Worm (Caenorhabditis elegans): Measurements from ENCODE around the gene acr-16.

DNA sequence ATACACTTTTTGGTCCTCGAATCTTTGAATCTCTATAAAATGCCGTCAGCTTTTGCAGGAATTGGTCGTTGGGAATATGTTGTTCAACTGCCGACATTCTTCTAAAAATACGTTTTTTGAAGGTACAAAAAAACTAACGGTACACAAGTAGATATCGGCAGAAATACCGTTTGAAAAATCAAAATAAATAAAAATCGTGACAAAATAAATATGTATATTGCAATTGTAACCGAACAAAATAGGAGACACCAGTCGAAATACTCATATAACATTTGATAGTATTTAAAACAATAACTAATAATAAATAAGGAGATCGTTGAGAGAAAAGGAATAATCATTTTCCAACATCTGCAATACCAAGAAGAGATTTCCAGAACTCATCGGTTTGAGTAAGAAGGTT lies 4.1 kb downstream of the acr-16 start, which contains the start of gene F25G6.8:
- TF ChIP-seq pqm-1 (tag; optimal IDR thresholded peaks at IDR 0.05) (no peak), ama-1 (optimal IDR thresholded peaks at IDR 0.05) (no peak), fkh-10 (GFP tag; optimal IDR thresholded peaks at IDR 0.05) (no peak), mdl-1 (tag; optimal IDR thresholded peaks at IDR 0.05) (no peak), zag-1 (tag; optimal IDR thresholded peaks at IDR 0.05) (no peak), elt-2 (tag; optimal IDR thresholded peaks at IDR 0.05) (no peak), tbx-2 (tag; optimal IDR thresholded peaks at IDR 0.05) (no peak)

Measured in whole organism, L3 larva.